Fruit fly (Drosophila melanogaster) whole organism, larva: ENCODE measurements around the gene Gem3.

Source experiments
- noc ChIP-seq: fragments of 200-800 bp; sonication (Bioruptor generic); optimal IDR thresholded peaks from 3 replicates; lab custom pipeline; 2019; ENCODE audit warnings: missing biosample characterization, mild to moderate bottlenecking, missing genetic modification characterization, moderate library complexity

Gene Gem3

dm6 chr3L:10439873-10440272 lies 23.0 kb downstream of the Gem3 start:
- no peak for TF ChIP-seq noc (tag; lab: Kevin White, UChicago)

DNA sequence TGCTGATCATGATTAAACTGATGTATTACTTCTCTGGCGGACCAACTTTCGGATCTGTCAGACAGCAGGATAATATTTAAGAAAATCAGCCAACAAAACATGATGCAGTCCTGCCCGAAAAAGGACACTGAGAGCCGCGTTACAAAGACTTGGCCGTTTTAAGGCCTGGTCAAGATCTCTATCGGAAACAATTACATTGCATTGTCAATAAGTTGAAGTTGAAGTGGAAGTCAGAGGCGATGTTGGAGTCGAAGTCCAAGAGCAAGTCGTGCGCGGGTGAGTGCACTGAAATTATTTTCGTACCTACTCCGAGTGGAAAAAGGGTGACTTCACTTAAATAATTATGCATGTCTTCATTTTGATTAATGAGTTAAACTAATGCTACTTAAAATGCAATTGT lies 28.9 kb downstream of the Gem3 start, which contains the start of gene Ir67c:
Gene Ir67c (minus strand): TSS at position 101 of the 400 bp plus-strand sequence.
- TF ChIP-seq noc (tag; lab: Kevin White, UChicago), result no peak

DNA sequence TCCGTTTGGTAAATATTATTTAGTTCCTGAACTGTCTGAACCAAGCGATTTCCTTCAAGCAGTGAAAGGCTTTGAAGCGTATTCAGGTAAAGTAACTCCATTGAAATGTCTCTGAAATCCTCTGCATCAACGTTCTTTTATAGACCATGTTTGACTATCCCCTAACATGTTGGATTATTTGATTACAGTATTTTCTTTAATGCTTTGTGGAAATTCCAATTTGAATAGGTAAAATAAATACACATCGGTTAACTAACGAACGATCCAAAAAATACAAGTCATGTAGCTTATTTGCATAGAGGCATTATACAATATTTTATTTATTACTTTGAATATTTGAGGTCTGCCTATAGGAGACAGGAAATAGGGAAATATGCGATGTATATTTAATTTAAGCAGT lies 31.0 kb downstream of the Gem3 start, which contains the start of gene Ir67b:
Gene Ir67b (minus strand): TSS at position 101 of the 400 bp plus-strand sequence.
- TF ChIP-seq noc (tag; lab: Kevin White, UChicago), result no peak

dm6 chr3L:10429474-10429873 lies 33.4 kb downstream of the Gem3 start:
- no peak for TF ChIP-seq noc (tag; lab: Kevin White, UChicago)

DNA sequence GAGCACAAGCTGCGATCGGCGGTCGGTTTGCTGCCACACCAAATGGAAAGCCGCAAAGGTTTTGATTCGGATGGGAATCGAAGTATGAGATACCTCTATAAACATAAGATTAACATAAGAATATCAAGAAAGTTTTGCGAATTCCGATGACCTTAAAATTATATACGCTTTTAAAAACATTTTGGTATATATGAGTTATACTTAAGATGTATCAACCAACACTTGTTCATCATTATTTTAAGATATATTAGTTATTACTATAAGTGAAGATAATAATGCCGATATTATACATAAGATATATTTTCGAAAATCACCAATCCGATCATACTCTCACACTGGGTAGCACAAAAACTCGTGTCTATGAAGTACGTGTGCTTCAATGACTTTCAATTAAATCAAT lies 34.2 kb downstream of the Gem3 start:
- TF ChIP-seq noc (tag; lab: Kevin White, UChicago), result no peak

DNA sequence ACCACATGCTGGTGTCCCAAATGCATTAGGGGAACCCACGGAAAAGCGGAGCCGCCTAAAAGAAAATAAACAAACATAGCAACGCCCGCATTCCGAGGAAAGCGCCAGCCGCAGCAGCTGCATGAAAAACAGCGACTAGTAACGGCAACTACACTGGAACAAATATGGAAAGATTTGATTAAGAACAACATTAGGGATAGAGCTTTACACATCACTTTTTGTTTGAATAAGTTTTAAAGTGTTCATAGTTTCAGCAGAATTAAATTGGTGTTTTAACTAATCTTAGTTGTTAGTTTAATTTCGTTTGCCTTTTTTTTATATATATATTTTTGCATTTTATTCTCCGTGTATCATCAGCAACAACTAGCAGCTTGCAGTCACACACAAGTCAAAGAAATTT lies 34.9 kb downstream of the Gem3 start:
- no peak for TF ChIP-seq noc (tag; lab: Kevin White, UChicago)

DNA sequence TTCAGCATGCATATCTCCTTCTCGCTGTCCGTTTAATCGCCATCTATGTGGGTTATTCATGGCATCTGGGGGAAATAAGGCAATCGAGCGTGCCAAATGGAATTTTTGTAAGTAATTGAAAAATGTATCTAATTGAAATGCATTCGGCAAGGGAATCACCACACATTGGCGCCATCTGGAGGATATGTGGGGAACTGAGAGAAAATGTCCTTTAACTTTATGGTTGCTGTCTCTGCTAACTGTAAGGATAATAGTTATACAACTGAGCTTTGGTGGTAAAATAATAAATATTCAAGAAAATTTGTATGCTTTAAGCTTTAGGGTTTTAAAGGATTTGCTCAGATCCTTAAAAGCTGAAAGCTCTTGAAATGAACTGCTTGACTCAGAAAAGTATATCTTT lies 35.6 kb downstream of the Gem3 start:
- TF ChIP-seq noc (tag; lab: Kevin White, UChicago), result no peak

dm6 chr3L:10418401-10418800 lies 44.5 kb downstream of the Gem3 start:
- TF ChIP-seq noc (tag; lab: Kevin White, UChicago), result no peak

dm6 chr3L:10412518-10412917 lies 50.4 kb downstream of the Gem3 start, which contains the start of gene CG12362:
TSS of gene CG12362 (plus strand) at chr3L:10412818.
- TF ChIP-seq noc (tag; lab: Kevin White, UChicago), result no peak

dm6 chr3L:10411611-10412010 lies 51.3 kb downstream of the Gem3 start:
- no peak for TF ChIP-seq noc (tag; lab: Kevin White, UChicago)

- TF ChIP-seq noc (tag; lab: Kevin White, UChicago), result no peak
Observed at dm6 chr3L:10409511-10409910, 53.4 kb downstream of the Gem3 start.
